Fruit fly (Drosophila melanogaster): Measurements from ENCODE around the gene Mi-2.

The Mi-2 gene

dm6 chr3L:19899308-19899927 is 10.6 kb downstream of the Mi-2 start (continued):
- TF ChIP-seq chinmo (GFP tag; IDR thresholded peaks at IDR 0.05; ENCODE audit: partially characterized antibody), result 0 out of 4 replicates have a peak, but pooled peaks have one; percentile 64
- peak; percentile 97 for TF ChIP-seq pros (GFP tag; optimal IDR thresholded peaks at IDR 0.05)
- TF ChIP-seq CG3726 (GFP tag; IDR thresholded peaks at IDR 0.05), result no peak
- TF ChIP-seq Kr (GFP tag; optimal IDR thresholded peaks at IDR 0.05), result peak; percentile 48
- TF ChIP-seq CG2116 (GFP tag; optimal IDR thresholded peaks at IDR 0.05), result peak; percentile 22
- no peak for TF ChIP-seq tup (GFP tag; optimal IDR thresholded peaks at IDR 0.05)
- TF ChIP-seq mirr (GFP tag; optimal IDR thresholded peaks at IDR 0.05), result peak; percentile 14
- no peak for TF ChIP-seq Blimp-1 (GFP tag; optimal IDR thresholded peaks at IDR 0.05)
- peak; percentile 33; the same call in 1 of the 2 replicates for TF ChIP-seq sna (GFP tag; IDR thresholded peaks at IDR 0.05; ENCODE audit: partially characterized antibody)
- no peak for TF ChIP-seq CG33557 (GFP tag; optimal IDR thresholded peaks at IDR 0.05)
- TF ChIP-seq ac (GFP tag; optimal IDR thresholded peaks at IDR 0.05), result peak; percentile 36
- peak; percentile 10 for TF ChIP-seq gcm (GFP tag; optimal IDR thresholded peaks at IDR 0.05)
- 0 out of 3 replicates have a peak, but pooled peaks have one; percentile 36 for TF ChIP-seq zfh1 (GFP tag; IDR thresholded peaks at IDR 0.05)
- peak; percentile 22 for TF ChIP-seq abd-A (tag; optimal IDR thresholded peaks at IDR 0.05)
- no peak for TF ChIP-seq CG10654 (GFP tag; optimal IDR thresholded peaks at IDR 0.05)
- no peak for TF ChIP-seq hkb (optimal IDR thresholded peaks at IDR 0.05)
- TF ChIP-seq hkb (GFP tag; IDR thresholded peaks at IDR 0.05), result 0 out of 2 replicates have a peak, but pooled peaks have one; percentile 12
- peak; percentile 13 for TF ChIP-seq CG4424 (GFP tag; optimal IDR thresholded peaks at IDR 0.05)
- peak; percentile 94 for TF ChIP-seq cg (GFP tag; optimal IDR thresholded peaks at IDR 0.05)
- peak; percentile 65; the same call in 1 of the 3 replicates for TF ChIP-seq CG2199 (GFP tag; IDR thresholded peaks at IDR 0.05)
- 0 out of 2 replicates have a peak, but pooled peaks have one; percentile 6 for TF ChIP-seq E2f2 (GFP tag; IDR thresholded peaks at IDR 0.05)
- peak; percentile 89 for TF ChIP-seq D (optimal IDR thresholded peaks at IDR 0.05)
- TF ChIP-seq D (GFP tag; optimal IDR thresholded peaks at IDR 0.05), result no peak
- TF ChIP-seq CG12299 (tag; optimal IDR thresholded peaks at IDR 0.05), result no peak
- TF ChIP-seq crp (GFP tag; optimal IDR thresholded peaks at IDR 0.05), result peak in 1 of 2 experiments; percentile 49
- TF ChIP-seq CG10543 (GFP tag; optimal IDR thresholded peaks at IDR 0.05), result peak; percentile 60
- TF ChIP-seq CG17385 (GFP tag; optimal IDR thresholded peaks at IDR 0.05), result peak; percentile 73
- TF ChIP-seq pum (GFP tag; optimal IDR thresholded peaks at IDR 0.05), result no peak
- peak; percentile 30 for TF ChIP-seq wek (GFP tag; optimal IDR thresholded peaks at IDR 0.05)
- peak; percentile 11 for TF ChIP-seq D19A (tag; optimal IDR thresholded peaks at IDR 0.05)
- no peak for TF ChIP-seq CG18599 (GFP tag; optimal IDR thresholded peaks at IDR 0.05)
- TF ChIP-seq Mrtf (GFP tag; IDR thresholded peaks at IDR 0.05), result no peak
- peak; percentile 61; the same call in 1 of the 2 replicates for TF ChIP-seq bbx (GFP tag; IDR thresholded peaks at IDR 0.05; ENCODE audit: partially characterized antibody)
- no peak for TF ChIP-seq CG8478 (optimal IDR thresholded peaks at IDR 0.05)
- peak; percentile 96 for TF ChIP-seq kni (GFP tag; optimal IDR thresholded peaks at IDR 0.05)
- no peak for TF ChIP-seq unpg (GFP tag; optimal IDR thresholded peaks at IDR 0.05)
- TF ChIP-seq amos (GFP tag; IDR thresholded peaks at IDR 0.05; ENCODE audit: partially characterized antibody), result 0 out of 2 replicates have a peak, but pooled peaks have one; percentile 27
- no peak for TF ChIP-seq CG8290 (GFP tag; optimal IDR thresholded peaks at IDR 0.05)
- TF ChIP-seq CG8290 (tag; optimal IDR thresholded peaks at IDR 0.05), result peak in 1 of 2 experiments; percentile 42
- no peak for TF ChIP-seq az2 (GFP tag; optimal IDR thresholded peaks at IDR 0.05)
- peak in 1 of 2 experiments; percentile 23 for TF ChIP-seq Eip74EF (GFP tag; optimal IDR thresholded peaks at IDR 0.05)
- no peak for TF ChIP-seq CG6254 (GFP tag; optimal IDR thresholded peaks at IDR 0.05)
- TF ChIP-seq Opbp (GFP tag; IDR thresholded peaks at IDR 0.05; ENCODE audit: partially characterized antibody), result no peak
- peak; percentile 44 for TF ChIP-seq pfk (GFP tag; optimal IDR thresholded peaks at IDR 0.05)
- no peak for TF ChIP-seq nerfin-1 (tag; optimal IDR thresholded peaks at IDR 0.05)
- TF ChIP-seq fd64A (GFP tag; optimal IDR thresholded peaks at IDR 0.05), result peak; percentile 53
- no peak for TF ChIP-seq phol (tag; optimal IDR thresholded peaks at IDR 0.05)
- TF ChIP-seq Ptx1 (GFP tag; IDR thresholded peaks at IDR 0.05), result no peak

Data from whole organism, embryonic.